Fruit fly (Drosophila melanogaster): Measurements from ENCODE around the gene Aven.
A peak's percentile ranks its signal among the peaks of the same experiment; 100 is the strongest.

Aven gene

dm6 chrX:12591223-12592120, 38.0 kb downstream of the Aven start:
- TF ChIP-seq Ets21C (GFP tag; optimal IDR thresholded peaks at IDR 0.05) (peak; percentile 77), CG8319 (GFP tag; optimal IDR thresholded peaks at IDR 0.05) (peak; percentile 65), CG6276 (GFP tag; optimal IDR thresholded peaks at IDR 0.05) (peak; percentile 81), Hr38 (GFP tag; optimal IDR thresholded peaks at IDR 0.05) (no peak), Hr39 (GFP tag; optimal IDR thresholded peaks at IDR 0.05) (peak; percentile 80), acj6 (GFP tag; optimal IDR thresholded peaks at IDR 0.05) (peak; percentile 72), net (GFP tag; optimal IDR thresholded peaks at IDR 0.05) (peak; percentile 78), CG7368 (GFP tag; optimal IDR thresholded peaks at IDR 0.05) (peak; percentile 64), CG9139 (GFP tag; optimal IDR thresholded peaks at IDR 0.05) (peak; percentile 26), eg (GFP tag; IDR thresholded peaks at IDR 0.05) (peak; percentile 42; the same call in 1 of the 3 replicates), fd85E (GFP tag; optimal IDR thresholded peaks at IDR 0.05) (peak; percentile 26), CG6792 (GFP tag; optimal IDR thresholded peaks at IDR 0.05) (peak; percentile 75), CG10669 (GFP tag; optimal IDR thresholded peaks at IDR 0.05) (peak; percentile 69), fkh (GFP tag; optimal IDR thresholded peaks at IDR 0.05) (peak; percentile 58), Hr4 (GFP tag; optimal IDR thresholded peaks at IDR 0.05) (peak; percentile 80), CG1621 (tag; optimal IDR thresholded peaks at IDR 0.05) (peak; percentile 49), CG31627 (GFP tag; optimal IDR thresholded peaks at IDR 0.05) (peak; percentile 74), lz (GFP tag; optimal IDR thresholded peaks at IDR 0.05) (peak; percentile 75), spab (GFP tag; optimal IDR thresholded peaks at IDR 0.05) (peak; percentile 61), CG6163 (GFP tag; IDR thresholded peaks at IDR 0.05) (0 out of 3 replicates have a peak, but pooled peaks have one; percentile 6), CG3919 (GFP tag; optimal IDR thresholded peaks at IDR 0.05) (peak; percentile 58), pdm3 (GFP tag; optimal IDR thresholded peaks at IDR 0.05) (peak; percentile 82), Eip93F (GFP tag; optimal IDR thresholded peaks at IDR 0.05) (no peak), Smox (GFP tag; optimal IDR thresholded peaks at IDR 0.05) (peak; percentile 79), topi (GFP tag; optimal IDR thresholded peaks at IDR 0.05) (peak; percentile 81), Met (GFP tag; optimal IDR thresholded peaks at IDR 0.05) (peak; percentile 85), Lpt (GFP tag; optimal IDR thresholded peaks at IDR 0.05) (peak; percentile 67), CG6854 (GFP tag; optimal IDR thresholded peaks at IDR 0.05) (peak; percentile 14), svp (GFP tag) (peak; percentile 90), Gug (GFP tag; IDR thresholded peaks at IDR 0.05) (no peak), CG15336 (GFP tag; IDR thresholded peaks at IDR 0.05) (peak; percentile 54), CG11294 (GFP tag; IDR thresholded peaks at IDR 0.05) (peak; percentile 16; the same call in 1 of the 2 replicates), CG6808 (GFP tag; optimal IDR thresholded peaks at IDR 0.05) (peak; percentile 80), Eip78C (GFP tag) (peak; percentile 91), Sox15 (GFP tag; optimal IDR thresholded peaks at IDR 0.05) (peak; percentile 66), dac (GFP tag; optimal IDR thresholded peaks at IDR 0.05) (peak; percentile 73), CG32006 (GFP tag; optimal IDR thresholded peaks at IDR 0.05) (peak; percentile 90), Sox102F (GFP tag; optimal IDR thresholded peaks at IDR 0.05) (peak; percentile 74), CG34406 (GFP tag; optimal IDR thresholded peaks at IDR 0.05) (peak; percentile 64), CG8119 (GFP tag; IDR thresholded peaks at IDR 0.05) (peak; percentile 50; the same call in 2 of the 3 replicates), cyc (GFP tag; optimal IDR thresholded peaks at IDR 0.05) (peak; percentile 71), dsx (GFP tag; optimal IDR thresholded peaks at IDR 0.05; ENCODE audit: poor library complexity, severe bottlenecking) (peak; percentile 37), CG11902 (GFP tag; optimal IDR thresholded peaks at IDR 0.05) (peak; percentile 50), achi (GFP tag; optimal IDR thresholded peaks at IDR 0.05) (peak; percentile 68), CG10631 (GFP tag; optimal IDR thresholded peaks at IDR 0.05) (peak; percentile 74), Eip75B (GFP tag; optimal IDR thresholded peaks at IDR 0.05) (peak; percentile 72), CG3032 (tag; optimal IDR thresholded peaks at IDR 0.05) (peak; percentile 59), fd59A (GFP tag; optimal IDR thresholded peaks at IDR 0.05) (peak; percentile 59), CG11762 (GFP tag; optimal IDR thresholded peaks at IDR 0.05; ENCODE audit: insufficient read depth) (peak; percentile 67), vri (GFP tag; optimal IDR thresholded peaks at IDR 0.05) (peak; percentile 49)

Measured in whole organism, prepupa.